Worm (Caenorhabditis elegans) whole organism, L2 larva: ENCODE results near the gene F56D6.8.
A peak's percentile ranks its signal among the peaks of the same experiment; 100 is the strongest.

ENCODE experiments used
- C34F6.9 ChIP-seq: fragments of 150-350 bp; optimal IDR thresholded peaks from 2 replicates; lab custom pipeline; 2014; ENCODE audit warnings: missing biosample characterization, missing genetic modification characterization
- F13H6.1 ChIP-seq: sonication (generic microtip); optimal IDR thresholded peaks from 2 replicates; lab custom pipeline; 2016; ENCODE audit warnings: missing genetic modification characterization, missing compliant biosample characterization
- R02D3.7 ChIP-seq: fragments of 150-350 bp; optimal IDR thresholded peaks from 2 replicates; lab custom pipeline; 2014; ENCODE audit warnings: missing biosample characterization, missing genetic modification characterization
- Y55F3AM.14 ChIP-seq: fragments of 200-800 bp; sonication (Bioruptor generic); optimal IDR thresholded peaks from 2 replicates; lab custom pipeline; 2018; ENCODE audit warnings: mild to moderate bottlenecking, missing genetic modification characterization, missing compliant biosample characterization
- alr-1 ChIP-seq: fragments of 150-350 bp; optimal IDR thresholded peaks from 2 replicates; lab custom pipeline; 2014; ENCODE audit warnings: missing biosample characterization, missing genetic modification characterization
- aly-2 ChIP-seq: fragments of 150-350 bp; optimal IDR thresholded peaks from 2 replicates; lab custom pipeline; 2014; ENCODE audit warnings: missing biosample characterization, missing genetic modification characterization
- ama-1 ChIP-seq: fragments of 150-350 bp; optimal IDR thresholded peaks from 2 replicates; lab custom pipeline; 2018; ENCODE audit warnings: inconsistent platforms
- blmp-1 ChIP-seq: sonication (generic microtip); optimal IDR thresholded peaks from 2 replicates; lab custom pipeline; 2017; ENCODE audit warnings: missing genetic modification characterization, mild to moderate bottlenecking, missing compliant biosample characterization, antibody characterized with exemption, moderate library complexity; ENCODE audit not compliant: insufficient read depth
- ceh-16 ChIP-seq: fragments of 150-350 bp; optimal IDR thresholded peaks from 2 replicates; lab custom pipeline; 2014; ENCODE audit warnings: missing biosample characterization, missing genetic modification characterization
- ceh-82 ChIP-seq: fragments of 150-350 bp; optimal IDR thresholded peaks from 2 replicates; lab custom pipeline; 2014; ENCODE audit warnings: missing biosample characterization, missing genetic modification characterization
- crh-2 ChIP-seq: sonication (generic microtip); optimal IDR thresholded peaks from 2 replicates; lab custom pipeline; 2017; ENCODE audit warnings: missing biosample characterization, missing genetic modification characterization
- egl-27 ChIP-seq: sonication (generic microtip); optimal IDR thresholded peaks from 3 replicates; lab custom pipeline; 2017; ENCODE audit warnings: missing biosample characterization, missing genetic modification reagents, missing genetic modification characterization
- fos-1 ChIP-seq: fragments of 150-350 bp; optimal IDR thresholded peaks from 2 replicates; lab custom pipeline; 2014; ENCODE audit warnings: missing biosample characterization, missing genetic modification characterization
- gmeb-1 ChIP-seq: fragments of 150-350 bp; optimal IDR thresholded peaks from 2 replicates; lab custom pipeline; 2014; ENCODE audit warnings: missing biosample characterization, missing genetic modification characterization
- lin-11 ChIP-seq: fragments of 150-350 bp; sonication (generic microtip); optimal IDR thresholded peaks from 2 replicates; lab custom pipeline; 2014; ENCODE audit warnings: missing biosample characterization, missing genetic modification characterization, inconsistent platforms, mixed read lengths
- lin-13 ChIP-seq: fragments of 150-350 bp; optimal IDR thresholded peaks from 2 replicates; lab custom pipeline; 2014; ENCODE audit warnings: missing biosample characterization, missing genetic modification reagents, missing genetic modification characterization
- lin-39 ChIP-seq: fragments of 150-350 bp; optimal IDR thresholded peaks from 2 replicates; lab custom pipeline; 2014; ENCODE audit warnings: missing biosample characterization, missing genetic modification reagents, missing genetic modification characterization
- lsy-2 ChIP-seq, 2 experiments: fragments of 150-350 bp in 1 of 2; sonication (generic microtip) in 1 of 2; optimal IDR thresholded peaks; 2 replicates each; lab custom pipeline; 2014 to 2017; ENCODE audit warnings: missing biosample characterization in 2 of 2, missing genetic modification characterization in 2 of 2
- mab-5 ChIP-seq: fragments of 150-350 bp; optimal IDR thresholded peaks from 2 replicates; lab custom pipeline; 2014; ENCODE audit warnings: missing biosample characterization, missing genetic modification characterization
- mbf-1 ChIP-seq: sonication (generic microtip); optimal IDR thresholded peaks from 2 replicates; lab custom pipeline; 2017; ENCODE audit warnings: missing biosample characterization, missing genetic modification characterization
- mdl-1 ChIP-seq, 2 experiments: fragments of 150-350 bp in 1 of 2; sonication (generic microtip) in 1 of 2; optimal IDR thresholded peaks; 2 replicates each; lab custom pipeline; 2017; ENCODE audit warnings: missing biosample characterization in 2 of 2, missing genetic modification characterization in 2 of 2
- nhr-10 ChIP-seq: sonication (generic microtip); optimal IDR thresholded peaks from 2 replicates; lab custom pipeline; 2017; ENCODE audit warnings: missing biosample characterization, missing genetic modification characterization
- nhr-11 ChIP-seq: fragments of 150-350 bp; optimal IDR thresholded peaks from 2 replicates; lab custom pipeline; 2014; ENCODE audit warnings: missing biosample characterization, missing genetic modification characterization
- nhr-129 ChIP-seq: fragments of 150-350 bp; optimal IDR thresholded peaks from 2 replicates; lab custom pipeline; 2014; ENCODE audit warnings: missing biosample characterization, missing genetic modification characterization
- nhr-21 ChIP-seq: fragments of 150-350 bp; optimal IDR thresholded peaks from 2 replicates; lab custom pipeline; 2014; ENCODE audit warnings: missing biosample characterization, missing genetic modification characterization
- nhr-237 ChIP-seq: fragments of 150-350 bp; optimal IDR thresholded peaks from 2 replicates; lab custom pipeline; 2014; ENCODE audit warnings: missing biosample characterization, missing genetic modification characterization
- nhr-25 ChIP-seq: fragments of 150-350 bp; sonication (generic microtip); optimal IDR thresholded peaks from 3 replicates; lab custom pipeline; 2014; ENCODE audit warnings: missing biosample characterization, missing genetic modification characterization
- sem-4 ChIP-seq: fragments of 150-350 bp; optimal IDR thresholded peaks from 2 replicates; lab custom pipeline; 2014; ENCODE audit warnings: missing biosample characterization, missing genetic modification reagents, missing genetic modification characterization
- sma-3 ChIP-seq: sonication (generic microtip); optimal IDR thresholded peaks from 2 replicates; lab custom pipeline; 2016; ENCODE audit warnings: missing genetic modification reagents, missing genetic modification characterization, missing compliant biosample characterization
- sma-9 ChIP-seq, 2 experiments: fragments of 150-350 bp in 1 of 2; sonication (generic microtip) in 1 of 2; optimal IDR thresholded peaks; 2 replicates each; lab custom pipeline; 2014 to 2016; ENCODE audit warnings: missing genetic modification characterization in 2 of 2, mild to moderate bottlenecking in 1 of 2, missing biosample characterization in 1 of 2, missing compliant biosample characterization in 1 of 2, missing genetic modification reagents in 1 of 2, moderate library complexity in 1 of 2
- snpc-4 ChIP-seq: fragments of 150-350 bp; optimal IDR thresholded peaks from 2 replicates; lab custom pipeline; 2014; ENCODE audit warnings: missing biosample characterization, missing genetic modification characterization
- unc-39 ChIP-seq: fragments of 150-350 bp; optimal IDR thresholded peaks from 2 replicates; lab custom pipeline; 2014; ENCODE audit warnings: missing biosample characterization, missing genetic modification characterization
- unc-55 ChIP-seq: fragments of 150-350 bp; sonication (generic microtip); optimal IDR thresholded peaks from 3 replicates; lab custom pipeline; 2014; ENCODE audit warnings: missing biosample characterization, missing genetic modification reagents, missing genetic modification characterization
- unc-62 ChIP-seq: fragments of 150-350 bp; optimal IDR thresholded peaks from 2 replicates; lab custom pipeline; 2014; ENCODE audit warnings: missing biosample characterization, missing genetic modification reagents, missing genetic modification characterization
- zag-1 ChIP-seq: fragments of 150-350 bp; optimal IDR thresholded peaks from 2 replicates; lab custom pipeline; 2014; ENCODE audit warnings: missing biosample characterization, missing genetic modification characterization
- ztf-1 ChIP-seq: fragments of 200-800 bp; sonication (Bioruptor generic); conservative IDR thresholded peaks from 2 replicates; pipeline ENCODE4 v1.3.6; 2022; ENCODE audit warnings: missing genetic modification characterization, missing compliant biosample characterization
- ztf-11 ChIP-seq: sonication (generic microtip); optimal IDR thresholded peaks from 2 replicates; lab custom pipeline; 2017; ENCODE audit warnings: missing biosample characterization, missing genetic modification characterization
- ztf-4 ChIP-seq: fragments of 150-350 bp; optimal IDR thresholded peaks from 2 replicates; lab custom pipeline; 2014; ENCODE audit warnings: missing biosample characterization, missing genetic modification characterization

Gene F56D6.8

DNA sequence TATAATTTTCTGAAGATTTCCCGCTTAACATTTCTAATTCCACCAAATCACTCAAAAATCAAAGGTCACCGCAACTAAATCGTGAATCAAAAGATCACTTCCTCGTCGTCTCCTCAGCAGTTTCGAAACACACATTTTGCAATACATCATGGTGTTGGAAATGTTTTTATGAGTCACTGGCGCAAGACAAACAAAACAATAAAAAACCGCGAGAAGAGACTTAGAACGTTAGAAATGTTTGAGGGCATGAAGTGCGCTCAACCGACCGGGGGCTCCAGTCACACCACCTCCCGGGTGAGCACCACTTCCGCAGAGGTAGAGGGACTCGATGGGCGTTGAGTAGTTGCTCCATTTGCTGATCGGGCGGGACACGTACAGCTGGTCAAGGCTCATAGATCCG lies 19.0 kb downstream of the F56D6.8 start (continued):
- TF ChIP-seq blmp-1 = no peak
- TF ChIP-seq zag-1 (tag; lab: Kevin White, UChicago) = no peak
- TF ChIP-seq ceh-16 (tag; lab: Kevin White, UChicago) = no peak
- TF ChIP-seq sma-3 (GFP tag; lab: Kevin White, UChicago) = peak; percentile 42

ce11 chrIV:3874417-3874816 lies 19.8 kb downstream of the F56D6.8 start:
- TF ChIP-seq lsy-2 (tag; optimal IDR thresholded peaks at IDR 0.05; lab: Kevin White, UChicago) = peak in 1 of 2 experiments; percentile 51
- peak; percentile 28 for TF ChIP-seq unc-55 (GFP tag; lab: Kevin White, UChicago)
- TF ChIP-seq nhr-10 (tag; lab: Kevin White, UChicago) = peak; percentile 30
- no peak for TF ChIP-seq ceh-82 (tag; lab: Kevin White, UChicago)
- peak; percentile 19 for TF ChIP-seq nhr-25 (tag; lab: Kevin White, UChicago)
- peak; percentile 95 for TF ChIP-seq ama-1 (lab: Kevin White, UChicago)
- no peak for TF ChIP-seq lin-39 (tag; lab: Kevin White, UChicago)
- peak; percentile 26 for TF ChIP-seq sma-9 (GFP tag; optimal IDR thresholded peaks at IDR 0.05; lab: Kevin White, UChicago)
- no peak for TF ChIP-seq sma-9 (tag; optimal IDR thresholded peaks at IDR 0.05; lab: Kevin White, UChicago)
- peak; percentile 41 for TF ChIP-seq C34F6.9
- peak; percentile 45 for TF ChIP-seq nhr-129
- TF ChIP-seq crh-2 = peak; percentile 40
- TF ChIP-seq fos-1 (tag; lab: Kevin White, UChicago) = peak; percentile 65
- TF ChIP-seq R02D3.7 (tag; lab: Kevin White, UChicago) = no peak
- TF ChIP-seq egl-27 (tag; lab: Kevin White, UChicago) = no peak
- peak; percentile 10 for TF ChIP-seq F13H6.1 (tag; lab: Kevin White, UChicago)
- TF ChIP-seq snpc-4 (tag; lab: Kevin White, UChicago) = no peak
- no peak for TF ChIP-seq aly-2 (tag; lab: Kevin White, UChicago)

- TF ChIP-seq gmeb-1 (tag; lab: Kevin White, UChicago) (no peak), nhr-21 (tag; lab: Kevin White, UChicago) (no peak), blmp-1 (no peak), fos-1 (tag; lab: Kevin White, UChicago) (no peak), lin-11 (tag; lab: Kevin White, UChicago) (no peak), mbf-1 (no peak), ztf-4 (tag; lab: Kevin White, UChicago) (no peak), nhr-10 (tag; lab: Kevin White, UChicago) (no peak), lsy-2 (tag; optimal IDR thresholded peaks at IDR 0.05; lab: Kevin White, UChicago) (no peak)
Observed at ce11 chrIV:3873706-3874105, 20.5 kb downstream of the F56D6.8 start, which contains the start of gene F37C4.5. F37C4.5 (minus strand) TSS chrIV:3873806.

ce11 chrIV:3873195-3873594 lies 21.0 kb downstream of the F56D6.8 start:
- TF ChIP-seq sem-4 (tag; lab: Kevin White, UChicago) = no peak
- TF ChIP-seq ztf-11 = no peak
- TF ChIP-seq blmp-1 = no peak
- no peak for TF ChIP-seq ztf-4 (tag; lab: Kevin White, UChicago)
- TF ChIP-seq nhr-129 = no peak
- TF ChIP-seq gmeb-1 (tag; lab: Kevin White, UChicago) = no peak
- no peak for TF ChIP-seq ama-1 (lab: Kevin White, UChicago)
- TF ChIP-seq ztf-1 = no peak
- no peak for TF ChIP-seq ceh-82 (tag; lab: Kevin White, UChicago)
- no peak for TF ChIP-seq egl-27 (tag; lab: Kevin White, UChicago)
- no peak for TF ChIP-seq F13H6.1 (tag; lab: Kevin White, UChicago)
- TF ChIP-seq snpc-4 (tag; lab: Kevin White, UChicago) = no peak
- TF ChIP-seq nhr-11 (tag; lab: Kevin White, UChicago) = no peak
- no peak for TF ChIP-seq nhr-237 (tag; lab: Kevin White, UChicago)
- TF ChIP-seq Y55F3AM.14 (GFP tag; lab: Kevin White, UChicago) = no peak
- TF ChIP-seq fos-1 (tag; lab: Kevin White, UChicago) = no peak
- no peak for TF ChIP-seq nhr-21 (tag; lab: Kevin White, UChicago)
- no peak for TF ChIP-seq ceh-16 (tag; lab: Kevin White, UChicago)
- no peak for TF ChIP-seq lin-39 (tag; lab: Kevin White, UChicago)

DNA sequence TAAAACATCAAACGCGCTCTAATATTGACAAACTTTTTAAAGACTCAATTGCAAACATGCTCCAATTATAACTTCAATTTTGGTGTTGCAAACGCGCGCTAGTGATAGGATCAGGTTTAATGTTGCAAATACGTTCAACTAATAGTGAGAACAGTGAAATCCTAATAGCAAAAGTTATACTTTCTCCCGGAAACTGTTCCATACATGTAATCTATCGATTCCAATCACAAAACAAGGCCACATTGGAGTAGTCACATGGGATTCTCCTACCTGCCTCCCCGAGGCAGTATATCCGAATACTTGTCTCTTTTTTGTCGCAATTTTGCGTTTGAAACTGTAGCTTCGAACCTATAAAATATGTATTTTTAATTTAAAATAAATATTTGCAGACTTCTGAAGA lies 24.4 kb downstream of the F56D6.8 start:
- TF ChIP-seq unc-39 (tag; lab: Kevin White, UChicago) = no peak
- TF ChIP-seq F13H6.1 (tag; lab: Kevin White, UChicago) = no peak
- TF ChIP-seq lin-13 = no peak
- no peak for TF ChIP-seq alr-1 (tag; lab: Kevin White, UChicago)
- TF ChIP-seq mab-5 (tag; lab: Kevin White, UChicago) = no peak
- TF ChIP-seq mdl-1 (tag; optimal IDR thresholded peaks at IDR 0.05; lab: Kevin White, UChicago) = no peak
- TF ChIP-seq blmp-1 = no peak
- TF ChIP-seq ztf-4 (tag; lab: Kevin White, UChicago) = no peak
- TF ChIP-seq mbf-1 = no peak
- TF ChIP-seq unc-62 (GFP tag; lab: Kevin White, UChicago) = no peak
